Worm (Caenorhabditis elegans) whole organism, L4/young adult: Measurements from ENCODE around the gene F56D6.13.

ENCODE experiments used
- W03F9.2 ChIP-seq: fragments of 150-350 bp; optimal IDR thresholded peaks from 2 replicates; lab custom pipeline; 2014; ENCODE audit warnings: missing biosample characterization, missing genetic modification characterization
- dao-5 ChIP-seq: sonication (generic microtip); optimal IDR thresholded peaks from 2 replicates; lab custom pipeline; 2016; ENCODE audit warnings: missing genotype, missing genetic modification characterization, moderate library complexity, missing compliant biosample characterization
- him-1 ChIP-seq: sonication (generic microtip); optimal IDR thresholded peaks from 2 replicates; lab custom pipeline; 2016; ENCODE audit warnings: missing genotype, missing genetic modification reagents, missing genetic modification characterization, missing compliant biosample characterization

DNA sequence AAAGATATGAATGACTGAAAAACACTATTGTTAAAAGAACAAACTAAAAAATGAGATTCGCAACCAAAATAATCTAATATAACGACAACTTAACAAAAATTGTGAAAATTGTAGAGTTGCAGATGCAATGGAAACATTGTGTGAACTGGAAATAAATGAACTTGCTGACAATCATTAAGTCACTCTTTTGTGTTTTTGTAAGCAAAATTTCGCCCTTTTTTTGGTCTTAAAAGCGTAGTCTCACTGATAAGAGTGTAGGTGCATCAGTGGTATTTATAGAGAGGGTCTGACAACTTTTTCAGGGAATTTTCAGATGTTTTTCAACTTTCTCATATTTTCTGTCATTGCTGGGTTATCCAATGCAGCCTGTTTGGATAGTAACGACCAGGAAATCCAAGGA is 16.9 kb downstream of the F56D6.13 start, which contains the start of gene clec-68:
- no peak for TF ChIP-seq him-1 (tag; lab: Kevin White, UChicago)
- no peak for TF ChIP-seq W03F9.2 (tag; lab: Kevin White, UChicago)
- TF ChIP-seq dao-5, result no peak
